Worm (Caenorhabditis elegans) whole organism, L4 larva: ENCODE data around the gene sdpn-1.

Source experiments
- D1046.2 ChIP-seq: fragments of 200-800 bp; sonication (Bioruptor generic); IDR thresholded peaks from 2 replicates; pipeline ENCODE4 v1.3.6; 2022; ENCODE audit warnings: missing genetic modification characterization, missing compliant biosample characterization
- F37D6.2 ChIP-seq: sonication (generic microtip); optimal IDR thresholded peaks from 2 replicates; lab custom pipeline; 2016; ENCODE audit warnings: mild to moderate bottlenecking, missing genetic modification characterization, missing compliant biosample characterization
- F49E8.2 ChIP-seq: sonication (generic microtip); optimal IDR thresholded peaks from 2 replicates; lab custom pipeline; 2016; ENCODE audit warnings: missing compliant biosample characterization, mild to moderate bottlenecking, missing genetic modification characterization, borderline replicate concordance
- T20F7.1 ChIP-seq: fragments of 200-800 bp; sonication (Bioruptor generic); optimal IDR thresholded peaks from 2 replicates; lab custom pipeline; 2018; ENCODE audit warnings: mild to moderate bottlenecking, missing genetic modification characterization, missing compliant biosample characterization
- T26A8.4 ChIP-seq: fragments of 200-800 bp; sonication (Bioruptor generic); IDR thresholded peaks from 2 replicates; pipeline ENCODE4 v1.3.6; 2022; ENCODE audit warnings: missing genetic modification characterization, missing compliant biosample characterization
- Y105C5A.15 ChIP-seq: fragments of 200-800 bp; sonication (Bioruptor generic); IDR thresholded peaks from 2 replicates; pipeline ENCODE4 v1.3.6; 2022; ENCODE audit warnings: missing genetic modification characterization, missing compliant biosample characterization
- Y75B8A.6 ChIP-seq: fragments of 200-800 bp; sonication (Bioruptor generic); IDR thresholded peaks from 2 replicates; pipeline ENCODE4 v1.3.6; 2022; ENCODE audit warnings: missing genetic modification reagents, missing genetic modification characterization, missing compliant biosample characterization
- arid-1 ChIP-seq: fragments of 200-800 bp; sonication (Bioruptor generic); conservative IDR thresholded peaks from 2 replicates; pipeline ENCODE4 v1.3.6; 2022; ENCODE audit warnings: missing genetic modification reagents, missing genetic modification characterization, missing compliant biosample characterization
- ceh-28 ChIP-seq: fragments of 150-350 bp; optimal IDR thresholded peaks from 2 replicates; lab custom pipeline; 2014; ENCODE audit warnings: missing biosample characterization, missing genetic modification reagents, missing genetic modification characterization
- ceh-62 ChIP-seq: sonication (generic microtip); optimal IDR thresholded peaks from 2 replicates; lab custom pipeline; 2017; ENCODE audit warnings: missing biosample characterization, missing genetic modification characterization
- cey-2 ChIP-seq: sonication (generic microtip); optimal IDR thresholded peaks from 3 replicates; lab custom pipeline; 2017; ENCODE audit warnings: missing genetic modification characterization, mild to moderate bottlenecking, missing compliant biosample characterization, antibody characterized with exemption, borderline replicate concordance; ENCODE audit not compliant: insufficient read depth
- daf-16 ChIP-seq, 3 experiments: sonication (generic microtip); optimal IDR thresholded peaks; 2 replicates each; lab custom pipeline; 2016 to 2017; ENCODE audit warnings: missing genetic modification characterization in 3 of 3, missing genetic modification reagents in 3 of 3, mild to moderate bottlenecking in 2 of 3, missing compliant biosample characterization in 2 of 3, missing biosample characterization in 1 of 3, moderate library complexity in 1 of 3
- dmd-6 ChIP-seq: fragments of 200-800 bp; sonication (Bioruptor generic); IDR thresholded peaks from 2 replicates; pipeline ENCODE4 v1.3.6; 2022; ENCODE audit warnings: missing genetic modification reagents, missing genetic modification characterization, missing compliant biosample characterization
- dmd-9 ChIP-seq: fragments of 200-800 bp; sonication (Bioruptor generic); IDR thresholded peaks from 2 replicates; pipeline ENCODE4 v1.3.6; 2022; ENCODE audit warnings: missing genetic modification reagents, missing genetic modification characterization, missing compliant biosample characterization
- dpl-1 ChIP-seq: fragments of 150-350 bp; optimal IDR thresholded peaks from 2 replicates; lab custom pipeline; 2014; ENCODE audit warnings: missing biosample characterization, missing genetic modification reagents, missing genetic modification characterization
- dve-1 ChIP-seq: sonication (generic microtip); optimal IDR thresholded peaks from 2 replicates; lab custom pipeline; 2017; ENCODE audit warnings: antibody characterized with exemption, mild to moderate bottlenecking, missing genetic modification characterization, missing compliant biosample characterization; ENCODE audit not compliant: insufficient read depth
- egl-43 ChIP-seq: fragments of 200-800 bp; sonication (Bioruptor generic); IDR thresholded peaks from 2 replicates; pipeline ENCODE4 v1.3.6; 2022; ENCODE audit warnings: missing genetic modification reagents, missing genetic modification characterization, missing compliant biosample characterization
- hif-1 ChIP-seq, 2 experiments: sonication (generic microtip); optimal IDR thresholded peaks; 2 replicates each; lab custom pipeline; 2016 to 2017; ENCODE audit warnings: missing compliant biosample characterization in 2 of 2, missing genetic modification characterization in 2 of 2, missing genetic modification reagents in 2 of 2, missing genotype in 2 of 2, mild to moderate bottlenecking in 1 of 2
- hlh-11 ChIP-seq: fragments of 200-800 bp; sonication (Bioruptor generic); optimal IDR thresholded peaks from 2 replicates; lab custom pipeline; 2018; ENCODE audit warnings: mild to moderate bottlenecking, missing genetic modification characterization, missing compliant biosample characterization
- hmg-1.1 ChIP-seq: fragments of 200-800 bp; sonication (Bioruptor generic); IDR thresholded peaks from 2 replicates; pipeline ENCODE4 v1.3.6; 2022; ENCODE audit warnings: missing genetic modification reagents, missing genetic modification characterization, missing compliant biosample characterization
- jun-1 ChIP-seq: fragments of 150-350 bp; optimal IDR thresholded peaks from 2 replicates; lab custom pipeline; 2014; ENCODE audit warnings: missing biosample characterization, missing genetic modification reagents, missing genetic modification characterization
- lin-1 ChIP-seq: fragments of 200-800 bp; sonication (Bioruptor generic); IDR thresholded peaks from 2 replicates; pipeline ENCODE4 v1.3.6; 2022; ENCODE audit warnings: missing genetic modification reagents, missing genetic modification characterization, missing compliant biosample characterization
- lsy-2 ChIP-seq, 2 experiments: fragments of 150-350 bp in 1 of 2; sonication (generic microtip) in 1 of 2; optimal IDR thresholded peaks; 2 replicates each; lab custom pipeline; 2014 to 2017; ENCODE audit warnings: missing biosample characterization in 2 of 2, missing genetic modification characterization in 2 of 2
- madf-9 ChIP-seq: fragments of 200-800 bp; sonication (Bioruptor generic); conservative IDR thresholded peaks from 2 replicates; pipeline ENCODE4 v1.3.6; 2022; ENCODE audit warnings: missing genetic modification reagents, missing genetic modification characterization, missing compliant biosample characterization
- mdt-29 ChIP-seq: fragments of 200-800 bp; sonication (Bioruptor generic); IDR thresholded peaks from 2 replicates; pipeline ENCODE4 v1.3.6; 2022; ENCODE audit warnings: missing genetic modification reagents, missing genetic modification characterization, missing compliant biosample characterization
- mes-2 ChIP-seq: sonication (generic microtip); optimal IDR thresholded peaks from 2 replicates; lab custom pipeline; 2016; ENCODE audit warnings: missing genotype, mild to moderate bottlenecking, missing genetic modification characterization, missing compliant biosample characterization; ENCODE audit not compliant: poor library complexity, severe bottlenecking
- mxl-2 ChIP-seq: fragments of 200-800 bp; sonication (Bioruptor generic); conservative IDR thresholded peaks from 2 replicates; pipeline ENCODE4 v1.3.6; 2022; ENCODE audit warnings: missing genetic modification reagents, missing genetic modification characterization, missing compliant biosample characterization
- nhr-10 ChIP-seq: fragments of 150-350 bp; optimal IDR thresholded peaks from 2 replicates; lab custom pipeline; 2014; ENCODE audit warnings: missing biosample characterization, missing genetic modification characterization
- nhr-102 ChIP-seq: sonication (generic microtip); optimal IDR thresholded peaks from 2 replicates; lab custom pipeline; 2016; ENCODE audit warnings: mild to moderate bottlenecking, missing genetic modification characterization, moderate library complexity, missing compliant biosample characterization
- nhr-11 ChIP-seq: fragments of 150-350 bp; optimal IDR thresholded peaks from 2 replicates; lab custom pipeline; 2014; ENCODE audit warnings: missing biosample characterization, missing genetic modification characterization
- nhr-111 ChIP-seq: fragments of 200-800 bp; sonication (Bioruptor generic); optimal IDR thresholded peaks from 2 replicates; lab custom pipeline; 2018; ENCODE audit warnings: mild to moderate bottlenecking, missing genetic modification characterization, missing compliant biosample characterization
- nhr-25 ChIP-seq: sonication (generic microtip); optimal IDR thresholded peaks from 2 replicates; lab custom pipeline; 2017; ENCODE audit warnings: missing genetic modification characterization, mild to moderate bottlenecking, missing compliant biosample characterization, antibody characterized with exemption, moderate library complexity, borderline replicate concordance; ENCODE audit not compliant: insufficient read depth
- nhr-28 ChIP-seq: fragments of 150-350 bp; optimal IDR thresholded peaks from 2 replicates; lab custom pipeline; 2014; ENCODE audit warnings: missing biosample characterization, missing genetic modification characterization
- nhr-41 ChIP-seq: fragments of 200-800 bp; sonication (Bioruptor generic); IDR thresholded peaks from 2 replicates; pipeline ENCODE4 v1.3.6; 2022; ENCODE audit warnings: missing genetic modification reagents, missing genetic modification characterization, missing compliant biosample characterization
- nhr-42 ChIP-seq: fragments of 200-800 bp; sonication (Bioruptor generic); IDR thresholded peaks from 2 replicates; pipeline ENCODE4 v1.3.6; 2022; ENCODE audit warnings: missing genetic modification characterization, missing compliant biosample characterization
- nhr-76 ChIP-seq: fragments of 150-350 bp; optimal IDR thresholded peaks from 2 replicates; lab custom pipeline; 2014; ENCODE audit warnings: missing biosample characterization, missing genetic modification characterization
- pha-4 ChIP-seq, 2 experiments: fragments of 150-350 bp in 1 of 2; fragments of 200-800 bp in 1 of 2; sonication (Bioruptor generic) in 1 of 2; IDR thresholded peaks in 1 of 2; optimal IDR thresholded peaks in 1 of 2; 2 replicates each; pipeline versions ENCODE4 v1.3.6 to Lab custom; 2014 to 2022; ENCODE audit warnings: missing genetic modification characterization in 2 of 2, missing genetic modification reagents in 2 of 2, missing biosample characterization in 1 of 2, missing compliant biosample characterization in 1 of 2
- pqm-1 ChIP-seq: sonication (generic microtip); optimal IDR thresholded peaks from 2 replicates; lab custom pipeline; 2017; ENCODE audit warnings: missing biosample characterization, missing genetic modification characterization
- saeg-2 ChIP-seq: fragments of 200-800 bp; sonication (Bioruptor generic); IDR thresholded peaks from 2 replicates; pipeline ENCODE4 v1.3.6; 2022; ENCODE audit warnings: missing genetic modification reagents, missing genetic modification characterization, missing compliant biosample characterization
- sdz-12 ChIP-seq: fragments of 200-800 bp; sonication (Bioruptor generic); optimal IDR thresholded peaks from 2 replicates; lab custom pipeline; 2018; ENCODE audit warnings: mild to moderate bottlenecking, missing genetic modification characterization, missing compliant biosample characterization
- set-16 ChIP-seq: fragments of 200-800 bp; sonication (Bioruptor generic); IDR thresholded peaks from 2 replicates; pipeline ENCODE4 v1.3.6; 2022; ENCODE audit warnings: missing genetic modification reagents, missing genetic modification characterization, missing compliant biosample characterization
- tra-1 ChIP-seq: fragments of 200-800 bp; sonication (Bioruptor generic); IDR thresholded peaks from 2 replicates; pipeline ENCODE4 v1.3.6; 2022; ENCODE audit warnings: missing genetic modification reagents, missing genetic modification characterization, missing compliant biosample characterization
- unc-130 ChIP-seq: sonication (generic microtip); optimal IDR thresholded peaks from 2 replicates; lab custom pipeline; 2016; ENCODE audit warnings: missing genetic modification reagents, missing genetic modification characterization, missing compliant biosample characterization
- unc-62 ChIP-seq, 3 experiments: fragments of 150-350 bp in 1 of 3; sonication (generic microtip); optimal IDR thresholded peaks in 2 of 3; peaks in 1 of 3; 1 replicate in 1 of 3; 2 replicates in 2 of 3; lab custom pipeline; 2014 to 2017; ENCODE audit warnings: missing biosample characterization in 3 of 3, missing genetic modification characterization in 3 of 3, missing genetic modification reagents in 3 of 3, missing genotype in 1 of 3
- zfp-3 ChIP-seq: fragments of 200-800 bp; sonication (Bioruptor generic); conservative IDR thresholded peaks from 2 replicates; pipeline ENCODE4 v1.3.6; 2022; ENCODE audit warnings: missing genetic modification reagents, missing genetic modification characterization, missing compliant biosample characterization
- zip-2 ChIP-seq: fragments of 150-350 bp; optimal IDR thresholded peaks from 2 replicates; lab custom pipeline; 2014; ENCODE audit warnings: missing biosample characterization, missing genetic modification characterization
- ztf-7 ChIP-seq: fragments of 150-350 bp; optimal IDR thresholded peaks from 2 replicates; lab custom pipeline; 2014; ENCODE audit warnings: missing biosample characterization, missing genetic modification characterization

sdpn-1 gene

ce11 chrX:8019665-8020064 is 21.6 kb upstream of the sdpn-1 start (continued):
- peak; percentile 93 for TF ChIP-seq egl-43 (GFP tag; lab: Robert Waterston, UW)
- peak; percentile 35 for TF ChIP-seq sdz-12
- TF ChIP-seq dve-1 (tag; lab: Kevin White, UChicago), result peak; percentile 91
- peak; percentile 89 for TF ChIP-seq dmd-6 (GFP tag; lab: Robert Waterston, UW)
- peak in 1 of 2 experiments; percentile 92 for TF ChIP-seq hif-1 (tag; optimal IDR thresholded peaks at IDR 0.05; lab: Kevin White, UChicago)
- TF ChIP-seq Y75B8A.6 (GFP tag; lab: Robert Waterston, UW), result 0 out of 2 replicates have a peak, but pooled peaks have one; percentile 46
- TF ChIP-seq nhr-11 (tag; lab: Kevin White, UChicago), result peak; percentile 88
- peak; percentile 88 for TF ChIP-seq tra-1 (GFP tag; lab: Robert Waterston, UW)
- TF ChIP-seq ztf-7 (tag; lab: Kevin White, UChicago), result no peak
- peak; percentile 98 for TF ChIP-seq hlh-11 (tag; lab: Kevin White, UChicago)
- no peak for TF ChIP-seq dmd-9 (GFP tag; lab: Robert Waterston, UW)
- peak; percentile 79 for TF ChIP-seq nhr-28 (tag; lab: Kevin White, UChicago)
- peak; percentile 67 for TF ChIP-seq madf-9
- TF ChIP-seq Y105C5A.15 (GFP tag; lab: Robert Waterston, UW), result no peak
- peak; percentile 63 for TF ChIP-seq ceh-28 (tag; lab: Kevin White, UChicago)
- peak; percentile 55; the same call in 1 of the 2 replicates for TF ChIP-seq mdt-29
- TF ChIP-seq F49E8.2 (tag; lab: Kevin White, UChicago), result no peak
- TF ChIP-seq pqm-1 (tag; lab: Kevin White, UChicago), result peak; percentile 24
- TF ChIP-seq arid-1 (GFP tag; lab: Robert Waterston, UW), result peak; percentile 65; the same call in 1 of the 2 replicates
- no peak for TF ChIP-seq jun-1 (tag; lab: Kevin White, UChicago)
- peak; percentile 73 for TF ChIP-seq mes-2 (tag; lab: Kevin White, UChicago)
- 0 out of 2 replicates have a peak, but pooled peaks have one; percentile 60 for TF ChIP-seq saeg-2 (GFP tag; lab: Robert Waterston, UW)
- peak; percentile 79 for TF ChIP-seq T26A8.4 (GFP tag; lab: Robert Waterston, UW)
- TF ChIP-seq nhr-102 (tag; lab: Kevin White, UChicago), result peak; percentile 24
- TF ChIP-seq mxl-2 (GFP tag; lab: Robert Waterston, UW), result peak; percentile 50; the same call in 1 of the 2 replicates
- TF ChIP-seq nhr-10, result peak; percentile 84
- TF ChIP-seq cey-2 (tag; lab: Kevin White, UChicago), result no peak
- TF ChIP-seq daf-16 (GFP tag; optimal IDR thresholded peaks at IDR 0.05; lab: Kevin White, UChicago), result peak in 1 of 2 experiments; percentile 59
- peak; percentile 90 for TF ChIP-seq daf-16 (tag; optimal IDR thresholded peaks at IDR 0.05; lab: Kevin White, UChicago)
- TF ChIP-seq lin-1, result peak; percentile 80; the same call in 1 of the 2 replicates
- TF ChIP-seq hmg-1.1 (GFP tag; lab: Robert Waterston, UW), result peak; percentile 87
- peak; percentile 73 to 81 for TF ChIP-seq lsy-2 (tag; optimal IDR thresholded peaks at IDR 0.05; lab: Kevin White, UChicago)
- peak; percentile 77; the same call in 1 of the 2 replicates for TF ChIP-seq nhr-42 (GFP tag; lab: Robert Waterston, UW)
- TF ChIP-seq F37D6.2, result peak; percentile 57
- TF ChIP-seq nhr-25, result peak; percentile 62
- no peak for TF ChIP-seq unc-130 (GFP tag; lab: Kevin White, UChicago)
- TF ChIP-seq unc-62 (GFP tag; optimal IDR thresholded peaks at IDR 0.05 in 1 of 2; lab: Kevin White, UChicago), result peak in 1 of 2 experiments; percentile 63
- TF ChIP-seq unc-62 (tag; optimal IDR thresholded peaks at IDR 0.05; lab: Kevin White, UChicago), result no peak
- no peak for TF ChIP-seq D1046.2 (GFP tag; lab: Robert Waterston, UW)
- TF ChIP-seq nhr-76 (tag; lab: Kevin White, UChicago), result no peak
- TF ChIP-seq zip-2 (tag; lab: Kevin White, UChicago), result no peak
- TF ChIP-seq zfp-3, result 0 out of 2 replicates have a peak, but pooled peaks have one; percentile 51
- peak; percentile 18 for TF ChIP-seq nhr-111 (GFP tag; lab: Kevin White, UChicago)
- TF ChIP-seq T20F7.1, result peak; percentile 75
- no peak for TF ChIP-seq ceh-62 (tag; lab: Kevin White, UChicago)
- TF ChIP-seq set-16 (GFP tag; lab: Robert Waterston, UW), result peak; percentile 81
- peak; percentile 85 for TF ChIP-seq pha-4 (GFP tag; IDR thresholded peaks at IDR 0.05; lab: Robert Waterston, UW)
- peak; percentile 27 for TF ChIP-seq pha-4 (tag; optimal IDR thresholded peaks at IDR 0.05; lab: Kevin White, UChicago)
- TF ChIP-seq dpl-1 (GFP tag; lab: Kevin White, UChicago), result peak; percentile 11
- peak; percentile 49; the same call in 1 of the 2 replicates for TF ChIP-seq nhr-41 (GFP tag; lab: Robert Waterston, UW)
